Worm (Caenorhabditis elegans): Measurements from ENCODE around the gene irld-9.

The irld-9 gene

DNA sequence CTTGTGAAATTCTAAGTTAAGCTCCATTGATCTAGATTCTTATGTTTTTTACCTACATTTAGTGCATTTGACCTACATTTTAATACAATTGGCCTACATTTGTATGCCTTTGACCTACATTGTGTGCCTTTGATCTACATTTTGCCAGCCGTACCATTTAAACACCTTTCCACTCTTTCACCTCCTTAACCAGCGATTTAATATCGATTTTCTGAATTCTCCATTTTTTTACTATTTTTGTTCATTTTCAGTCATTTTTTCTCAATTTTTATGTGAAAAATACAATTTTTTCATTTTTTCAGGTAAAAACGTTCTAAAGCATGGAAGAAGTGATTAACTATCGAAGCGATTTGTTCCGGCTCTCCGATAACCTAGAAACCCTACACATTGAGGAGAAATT lies 25.8 kb downstream of the irld-9 start, which contains the start of gene btb-7:
Gene btb-7, plus strand, starts transcription at position 301 of the 400 bp plus-strand sequence.
- TF ChIP-seq hmg-11 (tag; optimal IDR thresholded peaks at IDR 0.05) (no peak), nhr-11 (tag; optimal IDR thresholded peaks at IDR 0.05) (no peak), elt-2 (tag; optimal IDR thresholded peaks at IDR 0.05) (no peak), sea-2 (GFP tag; optimal IDR thresholded peaks at IDR 0.05) (no peak), eor-1 (tag; optimal IDR thresholded peaks at IDR 0.05) (no peak), unc-39 (tag; optimal IDR thresholded peaks at IDR 0.05) (no peak), unc-62 (GFP tag; optimal IDR thresholded peaks at IDR 0.05) (no peak), nhr-237 (tag; optimal IDR thresholded peaks at IDR 0.05) (no peak), zag-1 (tag; optimal IDR thresholded peaks at IDR 0.05) (no peak), lin-39 (tag; optimal IDR thresholded peaks at IDR 0.05) (no peak), ZK546.5 (tag; optimal IDR thresholded peaks at IDR 0.05) (no peak), nhr-76 (tag; optimal IDR thresholded peaks at IDR 0.05) (no peak), nhr-43 (tag; optimal IDR thresholded peaks at IDR 0.05; ENCODE audit: poor library complexity, severe bottlenecking) (no peak), egl-5 (tag; optimal IDR thresholded peaks at IDR 0.05) (no peak), elt-1 (tag; optimal IDR thresholded peaks at IDR 0.05) (no peak), nhr-25 (tag; optimal IDR thresholded peaks at IDR 0.05) (no peak), pqm-1 (tag; optimal IDR thresholded peaks at IDR 0.05) (no peak), ceh-82 (tag; optimal IDR thresholded peaks at IDR 0.05) (no peak)

DNA sequence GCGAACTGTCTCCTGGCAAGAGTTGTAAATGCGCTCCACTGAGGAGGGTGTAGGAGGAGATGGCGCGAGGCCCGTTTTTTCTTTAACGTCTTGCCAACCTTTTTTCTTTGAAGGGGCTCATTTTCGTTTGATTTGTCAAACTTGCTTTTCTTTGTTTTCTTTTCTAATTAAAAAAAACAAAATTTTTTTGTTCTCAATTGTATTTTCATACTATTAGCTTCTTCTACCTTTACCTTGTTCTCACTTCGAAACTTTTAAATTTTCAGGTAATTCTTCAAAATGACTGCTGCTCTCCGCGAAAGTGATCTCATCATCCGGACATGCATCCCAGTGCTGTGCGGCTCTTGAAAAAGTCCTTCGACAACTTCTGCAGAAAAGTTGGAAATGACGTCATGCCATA lies 28.8 kb downstream of the irld-9 start, which contains the start of gene fbxa-184:
Gene fbxa-184, plus strand, starts transcription at position 301 of the 400 bp plus-strand sequence.
- TF ChIP-seq ztf-4 (tag; optimal IDR thresholded peaks at IDR 0.05): no peak
- no peak for TF ChIP-seq sea-2 (GFP tag; optimal IDR thresholded peaks at IDR 0.05)
- no peak for TF ChIP-seq ceh-16 (tag; optimal IDR thresholded peaks at IDR 0.05)
- TF ChIP-seq skn-1 (tag; optimal IDR thresholded peaks at IDR 0.05): no peak
- TF ChIP-seq nhr-67 (tag; optimal IDR thresholded peaks at IDR 0.05): no peak
- TF ChIP-seq nhr-28 (tag; optimal IDR thresholded peaks at IDR 0.05): no peak
- no peak for TF ChIP-seq elt-1 (tag; optimal IDR thresholded peaks at IDR 0.05)

DNA sequence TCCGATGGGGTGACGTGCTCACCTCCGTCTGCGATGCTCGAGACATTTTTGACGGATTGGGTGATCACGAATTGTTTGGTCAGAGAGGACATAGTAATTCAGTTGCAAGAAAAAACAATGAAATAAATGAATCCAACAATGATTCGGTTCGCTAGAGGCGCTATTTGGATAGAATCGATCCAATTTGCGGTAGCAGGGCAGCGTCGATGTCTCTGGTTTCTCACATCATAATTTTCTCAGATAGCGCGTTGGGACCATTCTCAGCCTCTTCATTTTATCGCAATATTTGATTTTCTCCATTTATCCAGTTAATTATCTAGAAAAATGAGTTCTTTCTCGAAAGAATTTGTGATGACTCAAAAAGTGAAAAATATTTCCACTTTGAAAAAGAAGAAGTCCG lies 32.4 kb downstream of the irld-9 start, which contains the start of gene sdz-18:
Gene sdz-18, minus strand, starts transcription at position 101 of the 400 bp plus-strand sequence.
- no peak for TF ChIP-seq pqm-1 (tag; optimal IDR thresholded peaks at IDR 0.05)
- no peak for TF ChIP-seq skn-1 (tag; optimal IDR thresholded peaks at IDR 0.05)
- TF ChIP-seq nhr-11 (tag; optimal IDR thresholded peaks at IDR 0.05): no peak
- TF ChIP-seq hmg-11 (tag; optimal IDR thresholded peaks at IDR 0.05): no peak
- no peak for TF ChIP-seq nhr-28 (tag; optimal IDR thresholded peaks at IDR 0.05)
- no peak for TF ChIP-seq nhr-43 (tag; optimal IDR thresholded peaks at IDR 0.05; ENCODE audit: poor library complexity, severe bottlenecking)
- no peak for TF ChIP-seq sea-2 (GFP tag; optimal IDR thresholded peaks at IDR 0.05)
- TF ChIP-seq lsy-12 (tag; optimal IDR thresholded peaks at IDR 0.05): no peak

DNA sequence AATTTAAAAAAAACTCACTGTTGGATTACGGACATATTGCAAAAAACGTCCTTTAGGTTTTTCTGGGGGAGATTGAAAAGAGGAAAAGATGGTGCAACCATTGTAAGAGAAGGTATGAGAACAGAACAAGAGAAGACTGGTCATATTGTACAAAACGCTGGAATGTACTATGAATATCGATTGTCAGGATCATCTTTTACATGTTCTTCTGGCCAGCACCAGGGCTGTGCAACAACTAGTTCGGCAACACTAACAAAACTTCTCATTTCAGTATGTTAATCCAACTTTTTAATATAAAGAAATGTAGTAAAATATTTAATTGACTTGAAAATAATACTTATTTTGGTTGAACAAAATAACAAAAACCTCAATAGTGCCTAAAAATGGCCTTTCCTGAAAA lies 35.4 kb downstream of the irld-9 start, which contains the start of gene fbxb-47:
Gene fbxb-47, minus strand, starts transcription at position 101 of the 400 bp plus-strand sequence.
- TF ChIP-seq pqm-1 (tag; optimal IDR thresholded peaks at IDR 0.05) (no peak), nhr-11 (tag; optimal IDR thresholded peaks at IDR 0.05) (no peak), ceh-16 (tag; optimal IDR thresholded peaks at IDR 0.05) (no peak), snpc-4 (tag; optimal IDR thresholded peaks at IDR 0.05) (no peak), elt-3 (tag; optimal IDR thresholded peaks at IDR 0.05) (no peak), nhr-43 (tag; optimal IDR thresholded peaks at IDR 0.05; ENCODE audit: poor library complexity, severe bottlenecking) (no peak), daf-12 (tag; optimal IDR thresholded peaks at IDR 0.05) (no peak), elt-2 (tag; optimal IDR thresholded peaks at IDR 0.05) (no peak), nfya-1 (tag; optimal IDR thresholded peaks at IDR 0.05; ENCODE audit: insufficient read depth) (no peak), eor-1 (tag; optimal IDR thresholded peaks at IDR 0.05) (no peak), ceh-82 (tag; optimal IDR thresholded peaks at IDR 0.05) (no peak)

DNA sequence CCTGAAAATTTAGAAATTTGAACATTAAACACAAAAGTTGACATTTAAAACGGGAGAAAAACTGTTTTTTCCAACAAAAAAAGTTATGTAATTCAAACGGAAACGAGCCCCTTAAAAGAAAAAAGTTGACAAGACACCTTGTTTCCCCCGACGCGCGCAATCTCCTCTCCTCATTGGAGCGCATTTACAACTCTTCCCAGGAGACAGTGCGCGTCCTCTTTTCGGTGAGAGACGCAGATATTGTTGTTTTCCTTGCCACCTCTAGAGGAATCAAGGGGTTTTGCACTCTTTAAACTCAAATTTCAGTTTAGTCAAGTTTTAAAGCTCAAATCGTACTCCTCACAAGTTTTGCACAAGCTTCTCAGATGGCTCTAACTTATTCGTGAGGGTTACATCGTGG lies 42.9 kb downstream of the irld-9 start, which contains the start of gene F58E1.13:
Gene F58E1.13, minus strand, starts transcription at position 12 of the 400 bp plus-strand sequence.
- TF ChIP-seq ztf-4 (tag; optimal IDR thresholded peaks at IDR 0.05) (no peak), elt-2 (tag; optimal IDR thresholded peaks at IDR 0.05) (no peak), tbx-2 (tag; optimal IDR thresholded peaks at IDR 0.05) (no peak), nhr-11 (tag; optimal IDR thresholded peaks at IDR 0.05) (no peak), elt-1 (tag; optimal IDR thresholded peaks at IDR 0.05) (no peak), nfya-1 (tag; optimal IDR thresholded peaks at IDR 0.05; ENCODE audit: insufficient read depth) (no peak), ceh-9 (tag; optimal IDR thresholded peaks at IDR 0.05) (no peak), mdl-1 (tag; optimal IDR thresholded peaks at IDR 0.05) (no peak)
